Worm (Caenorhabditis elegans): ENCODE data around the gene C55A6.3.

DNA sequence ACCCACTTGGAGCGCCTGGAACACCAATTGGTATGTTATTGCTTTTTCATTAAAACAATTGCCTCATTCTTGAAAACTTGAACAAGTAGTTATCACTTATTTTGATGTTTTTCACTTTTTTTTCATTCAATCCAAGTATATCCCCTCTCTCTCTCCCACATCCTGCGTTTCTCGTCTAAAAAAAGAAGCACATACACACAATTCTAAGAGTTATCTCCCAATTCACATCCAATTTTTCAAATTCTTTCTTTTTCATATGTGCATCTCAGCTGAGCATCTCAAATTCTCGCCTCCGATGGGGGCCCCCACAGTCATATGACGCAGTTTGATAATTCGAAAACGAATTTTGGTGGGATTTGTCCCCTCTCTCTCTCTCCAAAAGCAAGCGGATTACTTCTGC is 23.3 kb upstream of the C55A6.3 start:
- no peak for TF ChIP-seq zfh-2 (GFP tag; conservative IDR thresholded peaks at IDR 0.05)
- no peak for TF ChIP-seq unc-62 (GFP tag; optimal IDR thresholded peaks at IDR 0.05)
- TF ChIP-seq snpc-4 (GFP tag; optimal IDR thresholded peaks at IDR 0.05), result no peak
- TF ChIP-seq snpc-4 (tag; optimal IDR thresholded peaks at IDR 0.05), result no peak
- TF ChIP-seq fkh-3 (tag; optimal IDR thresholded peaks at IDR 0.05), result no peak
- TF ChIP-seq nfya-1 (tag; optimal IDR thresholded peaks at IDR 0.05; ENCODE audit: borderline replicate concordance, insufficient read depth), result no peak
- no peak for TF ChIP-seq lin-35 (GFP tag; optimal IDR thresholded peaks at IDR 0.05)
- no peak for TF ChIP-seq ama-1 (optimal IDR thresholded peaks at IDR 0.05)
- no peak for TF ChIP-seq ama-1 (GFP tag; optimal IDR thresholded peaks at IDR 0.05)
- no peak for TF ChIP-seq snpc-1.3 (tag; optimal IDR thresholded peaks at IDR 0.05; ENCODE audit: insufficient read depth)
- no peak for TF ChIP-seq hrde-1 (tag; optimal IDR thresholded peaks at IDR 0.05; ENCODE audit: borderline replicate concordance)
